Fruit fly (Drosophila melanogaster) whole organism, prepupa: ENCODE data around the gene unc-4.

Experiments
- Blimp-1 ChIP-seq: fragments of 200-800 bp; sonication (Bioruptor generic); optimal IDR thresholded peaks from 3 replicates; lab custom pipeline; 2017; ENCODE audit warnings: missing biosample characterization, missing genetic modification characterization, mild to moderate bottlenecking, moderate library complexity, missing genetic modification reagents
- CG10631 ChIP-seq: fragments of 200-800 bp; sonication (Bioruptor generic); optimal IDR thresholded peaks from 2 replicates; lab custom pipeline; 2016; ENCODE audit warnings: missing biosample characterization, missing genetic modification characterization
- CG10669 ChIP-seq: fragments of 200-800 bp; sonication (Bioruptor generic); optimal IDR thresholded peaks from 3 replicates; lab custom pipeline; 2018; ENCODE audit warnings: missing biosample characterization, mild to moderate bottlenecking, missing genetic modification characterization, moderate library complexity
- CG11762 ChIP-seq: fragments of 200-800 bp; sonication (Bioruptor generic); optimal IDR thresholded peaks from 3 replicates; lab custom pipeline; 2016; ENCODE audit warnings: missing biosample characterization, missing genetic modification characterization; ENCODE audit not compliant: insufficient read depth
- CG11902 ChIP-seq: fragments of 200-800 bp; sonication (Bioruptor generic); optimal IDR thresholded peaks from 3 replicates; lab custom pipeline; 2016; ENCODE audit warnings: missing biosample characterization, missing genetic modification characterization
- CG15336 ChIP-seq: fragments of 200-800 bp; sonication (Bioruptor generic); IDR thresholded peaks from 2 replicates; pipeline ENCODE4 v1.3.6; 2022; ENCODE audit warnings: missing biosample characterization, missing genetic modification characterization
- CG1621 ChIP-seq: fragments of 200-800 bp; sonication (Bioruptor generic); optimal IDR thresholded peaks from 3 replicates; lab custom pipeline; 2018; ENCODE audit warnings: missing biosample characterization, mild to moderate bottlenecking, missing genetic modification characterization
- CG16779 ChIP-seq: fragments of 200-800 bp; sonication (Bioruptor generic); optimal IDR thresholded peaks from 3 replicates; lab custom pipeline; 2017; ENCODE audit warnings: missing biosample characterization, mild to moderate bottlenecking, missing genetic modification characterization
- CG3032 ChIP-seq: fragments of 200-800 bp; optimal IDR thresholded peaks from 2 replicates; lab custom pipeline; 2019; ENCODE audit warnings: missing biosample characterization, mild to moderate bottlenecking, missing genetic modification characterization, moderate library complexity
- CG31627 ChIP-seq: fragments of 200-800 bp; sonication (Bioruptor generic); optimal IDR thresholded peaks from 3 replicates; lab custom pipeline; 2016; ENCODE audit warnings: missing biosample characterization, missing genetic modification characterization
- CG32006 ChIP-seq: fragments of 200-800 bp; sonication (Bioruptor generic); optimal IDR thresholded peaks from 3 replicates; lab custom pipeline; 2017; ENCODE audit warnings: missing biosample characterization, mild to moderate bottlenecking, missing genetic modification characterization
- CG3919 ChIP-seq: fragments of 200-800 bp; sonication (Bioruptor generic); optimal IDR thresholded peaks from 3 replicates; lab custom pipeline; 2016; ENCODE audit warnings: missing biosample characterization, missing genetic modification characterization
- CG4318 ChIP-seq: fragments of 200-800 bp; sonication (Bioruptor generic); optimal IDR thresholded peaks from 3 replicates; lab custom pipeline; 2017; ENCODE audit warnings: missing biosample characterization, mild to moderate bottlenecking, missing genetic modification characterization
- CG6163 ChIP-seq: fragments of 200-800 bp; sonication (Bioruptor generic); IDR thresholded peaks from 3 replicates; pipeline ENCODE4 v1.3.6; 2022; ENCODE audit warnings: missing biosample characterization, missing genetic modification characterization
- CG6276 ChIP-seq: fragments of 200-800 bp; sonication (Bioruptor generic); optimal IDR thresholded peaks from 2 replicates; lab custom pipeline; 2017; ENCODE audit warnings: missing biosample characterization, mild to moderate bottlenecking, missing genetic modification characterization
- CG6808 ChIP-seq: fragments of 200-800 bp; sonication (Bioruptor generic); optimal IDR thresholded peaks from 3 replicates; lab custom pipeline; 2017; ENCODE audit warnings: missing biosample characterization, missing genetic modification characterization, mild to moderate bottlenecking, moderate library complexity, missing genetic modification reagents
- CG6854 ChIP-seq: fragments of 200-800 bp; sonication (Bioruptor generic); optimal IDR thresholded peaks from 2 replicates; lab custom pipeline; 2017; ENCODE audit warnings: missing biosample characterization, mild to moderate bottlenecking, missing genetic modification characterization
- CG7368 ChIP-seq: fragments of 200-800 bp; sonication (Bioruptor generic); optimal IDR thresholded peaks from 3 replicates; lab custom pipeline; 2016; ENCODE audit warnings: missing biosample characterization, missing genetic modification characterization
- CG8119 ChIP-seq: fragments of 200-800 bp; sonication (Bioruptor generic); IDR thresholded peaks from 3 replicates; pipeline ENCODE4 v1.3.6; 2022; ENCODE audit warnings: missing biosample characterization, missing genetic modification characterization
- CG8632 ChIP-seq: fragments of 200-800 bp; sonication (Bioruptor generic); optimal IDR thresholded peaks from 3 replicates; lab custom pipeline; 2016; ENCODE audit warnings: missing biosample characterization, missing genetic modification characterization
- CG9139 ChIP-seq: fragments of 200-800 bp; sonication (Bioruptor generic); optimal IDR thresholded peaks from 3 replicates; lab custom pipeline; 2017; ENCODE audit warnings: missing biosample characterization, mild to moderate bottlenecking, missing genetic modification characterization
- Eip75B ChIP-seq: fragments of 200-800 bp; sonication (Bioruptor generic); optimal IDR thresholded peaks from 3 replicates; lab custom pipeline; 2016; ENCODE audit warnings: missing biosample characterization, missing genetic modification characterization
- Eip78C ChIP-seq: fragments of 200-800 bp; sonication (Bioruptor generic); peaks from one replicate; lab custom pipeline; 2016; ENCODE audit warnings: missing biosample characterization, missing genetic modification characterization
- Eip93F ChIP-seq: fragments of 200-800 bp; sonication (Bioruptor generic); optimal IDR thresholded peaks from 2 replicates; lab custom pipeline; 2016; ENCODE audit warnings: missing biosample characterization, mild to moderate bottlenecking, missing genetic modification characterization
- Ets21C ChIP-seq: fragments of 200-800 bp; sonication (Bioruptor generic); optimal IDR thresholded peaks from 3 replicates; lab custom pipeline; 2016; ENCODE audit warnings: missing biosample characterization, missing genetic modification characterization
- Ets96B ChIP-seq: fragments of 200-800 bp; optimal IDR thresholded peaks from 2 replicates; lab custom pipeline; 2019; ENCODE audit warnings: missing biosample characterization, mild to moderate bottlenecking, missing genetic modification characterization, moderate library complexity
- Gug ChIP-seq: fragments of 200-800 bp; sonication (Bioruptor generic); IDR thresholded peaks from 2 replicates; pipeline ENCODE4 v1.3.6; 2022; ENCODE audit warnings: missing biosample characterization, missing genetic modification characterization
- Hr38 ChIP-seq: sonication (Bioruptor generic); optimal IDR thresholded peaks from 2 replicates; lab custom pipeline; 2016; ENCODE audit warnings: missing biosample characterization, missing genetic modification characterization
- Hr39 ChIP-seq: fragments of 200-800 bp; sonication (Bioruptor generic); optimal IDR thresholded peaks from 2 replicates; lab custom pipeline; 2016; ENCODE audit warnings: missing biosample characterization, missing genetic modification characterization
- Hr4 ChIP-seq: fragments of 200-800 bp; sonication (Bioruptor generic); optimal IDR thresholded peaks from 3 replicates; lab custom pipeline; 2016; ENCODE audit warnings: missing biosample characterization, missing genetic modification characterization
- Lpt ChIP-seq: fragments of 200-800 bp; sonication (Bioruptor generic); optimal IDR thresholded peaks from 3 replicates; lab custom pipeline; 2016; ENCODE audit warnings: missing biosample characterization, missing genetic modification characterization
- Met ChIP-seq: fragments of 200-800 bp; sonication (Bioruptor generic); optimal IDR thresholded peaks from 3 replicates; lab custom pipeline; 2016; ENCODE audit warnings: missing biosample characterization, missing genetic modification characterization
- OdsH ChIP-seq: fragments of 200-800 bp; sonication (Bioruptor generic); optimal IDR thresholded peaks from 3 replicates; lab custom pipeline; 2016; ENCODE audit warnings: missing biosample characterization, missing genetic modification characterization
- Smox ChIP-seq: fragments of 200-800 bp; sonication (Bioruptor generic); optimal IDR thresholded peaks from 3 replicates; lab custom pipeline; 2016; ENCODE audit warnings: missing biosample characterization, missing genetic modification characterization
- Sox102F ChIP-seq: fragments of 200-800 bp; sonication (Bioruptor generic); optimal IDR thresholded peaks from 2 replicates; lab custom pipeline; 2016; ENCODE audit warnings: missing biosample characterization, mild to moderate bottlenecking, missing genetic modification characterization
- Sox15 ChIP-seq: fragments of 200-800 bp; sonication (Bioruptor generic); optimal IDR thresholded peaks from 3 replicates; lab custom pipeline; 2016; ENCODE audit warnings: missing biosample characterization, missing genetic modification characterization
- achi ChIP-seq: fragments of 200-800 bp; sonication (Bioruptor generic); optimal IDR thresholded peaks from 3 replicates; lab custom pipeline; 2016; ENCODE audit warnings: missing biosample characterization, missing genetic modification characterization
- acj6 ChIP-seq: fragments of 200-800 bp; sonication (Bioruptor generic); optimal IDR thresholded peaks from 3 replicates; lab custom pipeline; 2016; ENCODE audit warnings: missing biosample characterization, missing genetic modification characterization
- dac ChIP-seq: fragments of 200-800 bp; sonication (Bioruptor generic); optimal IDR thresholded peaks from 2 replicates; lab custom pipeline; 2017; ENCODE audit warnings: missing biosample characterization, mild to moderate bottlenecking, missing genetic modification characterization
- dsx ChIP-seq: fragments of 200-800 bp; optimal IDR thresholded peaks from 3 replicates; lab custom pipeline; 2019; ENCODE audit warnings: missing biosample characterization, mild to moderate bottlenecking, missing genetic modification characterization, moderate library complexity; ENCODE audit not compliant: poor library complexity, severe bottlenecking
- eg ChIP-seq: fragments of 200-800 bp; sonication (Bioruptor generic); IDR thresholded peaks from 3 replicates; pipeline ENCODE4 v1.3.6; 2022; ENCODE audit warnings: missing biosample characterization, missing genetic modification characterization
- fd59A ChIP-seq: fragments of 200-800 bp; sonication (Bioruptor generic); optimal IDR thresholded peaks from 2 replicates; lab custom pipeline; 2017; ENCODE audit warnings: missing biosample characterization, mild to moderate bottlenecking, missing genetic modification characterization, missing genetic modification reagents
- fd85E ChIP-seq: fragments of 200-800 bp; sonication (Bioruptor generic); optimal IDR thresholded peaks from 3 replicates; lab custom pipeline; 2016; ENCODE audit warnings: missing biosample characterization, missing genetic modification characterization
- net ChIP-seq: fragments of 200-800 bp; sonication (Bioruptor generic); optimal IDR thresholded peaks from 3 replicates; lab custom pipeline; 2016; ENCODE audit warnings: missing biosample characterization, missing genetic modification characterization
- pdm3 ChIP-seq: fragments of 200-800 bp; sonication (Bioruptor generic); optimal IDR thresholded peaks from 3 replicates; lab custom pipeline; 2016; ENCODE audit warnings: missing biosample characterization, missing genetic modification characterization
- salr ChIP-seq, 2 experiments: fragments of 200-800 bp; sonication (Bioruptor generic); optimal IDR thresholded peaks; 3 replicates each; lab custom pipeline; 2016 to 2018; ENCODE audit warnings: missing biosample characterization in 2 of 2, missing genetic modification characterization in 2 of 2, mild to moderate bottlenecking in 1 of 2
- spab ChIP-seq: fragments of 200-800 bp; sonication (Bioruptor generic); optimal IDR thresholded peaks from 2 replicates; lab custom pipeline; 2017; ENCODE audit warnings: missing biosample characterization, mild to moderate bottlenecking, missing genetic modification characterization, missing genetic modification reagents
- ss ChIP-seq, 2 experiments: fragments of 200-800 bp; sonication (Bioruptor generic); optimal IDR thresholded peaks; 2 replicates in 1 of 2; 3 replicates in 1 of 2; lab custom pipeline; 2017 to 2018; ENCODE audit warnings: mild to moderate bottlenecking in 2 of 2, missing biosample characterization in 2 of 2, missing genetic modification characterization in 2 of 2, moderate library complexity in 1 of 2
- svp ChIP-seq: fragments of 200-800 bp; sonication (Bioruptor generic); peaks from one replicate; lab custom pipeline; 2016; ENCODE audit warnings: missing biosample characterization, missing genetic modification characterization
- topi ChIP-seq: fragments of 200-800 bp; sonication (Bioruptor generic); optimal IDR thresholded peaks from 3 replicates; lab custom pipeline; 2016; ENCODE audit warnings: missing biosample characterization, missing genetic modification characterization
- vri ChIP-seq: fragments of 200-800 bp; sonication (Bioruptor generic); optimal IDR thresholded peaks from 3 replicates; lab custom pipeline; 2016; ENCODE audit warnings: missing biosample characterization, mild to moderate bottlenecking, missing genetic modification characterization

unc-4 gene

DNA sequence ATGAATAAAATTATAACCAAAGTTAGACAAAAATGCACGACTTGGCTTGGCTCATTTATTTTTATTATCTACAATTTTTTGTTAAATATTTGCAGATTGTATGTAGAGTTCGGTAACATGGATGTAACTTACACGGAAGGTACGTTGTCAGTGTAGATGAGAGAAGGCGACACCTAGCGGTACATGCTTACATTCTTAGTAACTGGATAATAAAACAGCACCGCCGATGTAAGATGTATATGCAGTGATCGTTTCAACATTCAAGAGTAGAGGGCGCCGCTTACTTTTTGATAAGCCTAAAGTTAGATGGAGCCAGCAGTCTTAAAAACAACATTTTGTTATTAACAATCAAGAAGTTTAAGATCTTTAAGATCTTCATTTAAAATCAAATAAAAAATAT, 16.7 kb upstream of the unc-4 start (continued):
- TF ChIP-seq Blimp-1 (GFP tag; lab: Kevin White, UChicago) = no peak

DNA sequence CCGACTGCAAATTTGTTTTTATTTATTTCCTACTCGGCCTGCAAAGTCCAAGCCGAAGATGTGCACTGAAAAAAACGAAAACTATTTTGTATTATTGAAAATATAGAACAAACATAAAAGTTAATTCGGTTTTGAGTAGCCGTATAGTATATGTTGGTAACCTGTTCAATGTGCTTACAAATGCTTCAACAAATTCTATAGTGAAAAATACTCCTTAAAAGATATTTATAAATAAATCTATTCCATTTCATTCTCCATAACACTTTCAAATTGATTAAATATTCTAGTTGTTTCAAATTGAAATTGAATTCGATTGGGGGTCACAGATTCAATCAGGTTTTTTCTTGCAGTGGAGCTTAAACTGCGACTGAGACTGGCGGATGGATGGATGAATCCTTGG, 13.2 kb upstream of the unc-4 start:
- TF ChIP-seq CG7368 (GFP tag; lab: Kevin White, UChicago) = no peak
- peak; percentile 31 for TF ChIP-seq fd59A (GFP tag; lab: Kevin White, UChicago)
- no peak for TF ChIP-seq Hr38 (GFP tag; lab: Kevin White, UChicago)
- TF ChIP-seq Eip78C (GFP tag; lab: Kevin White, UChicago) = peak; percentile 64
- no peak for TF ChIP-seq CG6163 (GFP tag; lab: Robert Waterston, UW)
- TF ChIP-seq topi (GFP tag; lab: Kevin White, UChicago) = peak; percentile 38
- peak; percentile 16 for TF ChIP-seq CG3919 (GFP tag; lab: Kevin White, UChicago)
- TF ChIP-seq Met = peak; percentile 53
- no peak for TF ChIP-seq CG9139 (GFP tag; lab: Kevin White, UChicago)
- no peak for TF ChIP-seq CG8119 (GFP tag; lab: Robert Waterston, UW)
- no peak for TF ChIP-seq net (GFP tag; lab: Kevin White, UChicago)
- TF ChIP-seq CG11902 = no peak
- no peak for TF ChIP-seq CG15336 (GFP tag; lab: Robert Waterston, UW)
- no peak for TF ChIP-seq eg
- peak; percentile 32 for TF ChIP-seq CG10631 (GFP tag; lab: Kevin White, UChicago)
- no peak for TF ChIP-seq CG32006
- TF ChIP-seq CG31627 = peak; percentile 2
- no peak for TF ChIP-seq vri (GFP tag; lab: Kevin White, UChicago)
- TF ChIP-seq CG3032 (tag; lab: Kevin White, UChicago) = peak; percentile 38
- no peak for TF ChIP-seq CG8632 (GFP tag; lab: Kevin White, UChicago)
- peak; percentile 56 for TF ChIP-seq CG6808 (GFP tag; lab: Kevin White, UChicago)
- no peak for TF ChIP-seq achi
- TF ChIP-seq salr (GFP tag; optimal IDR thresholded peaks at IDR 0.05; lab: Kevin White, UChicago) = no peak
- TF ChIP-seq pdm3 (GFP tag; lab: Kevin White, UChicago) = no peak
- TF ChIP-seq CG10669 (GFP tag; lab: Kevin White, UChicago) = peak; percentile 39
- TF ChIP-seq svp (GFP tag; lab: Kevin White, UChicago) = peak; percentile 53
- TF ChIP-seq Eip75B = no peak
- TF ChIP-seq Ets21C (GFP tag; lab: Kevin White, UChicago) = no peak
- TF ChIP-seq Lpt = no peak
- no peak for TF ChIP-seq Blimp-1 (GFP tag; lab: Kevin White, UChicago)
- TF ChIP-seq CG4318 (GFP tag; lab: Kevin White, UChicago) = no peak
- no peak for TF ChIP-seq Gug
- TF ChIP-seq dac (GFP tag; lab: Kevin White, UChicago) = no peak
- TF ChIP-seq Sox15 (GFP tag; lab: Kevin White, UChicago) = no peak
- TF ChIP-seq CG6276 (GFP tag; lab: Kevin White, UChicago) = no peak
- TF ChIP-seq CG11762 = no peak
- TF ChIP-seq fd85E (GFP tag; lab: Kevin White, UChicago) = no peak
- peak; percentile 58 for TF ChIP-seq OdsH (GFP tag; lab: Kevin White, UChicago)
- no peak for TF ChIP-seq CG16779 (tag; lab: Kevin White, UChicago)
- TF ChIP-seq CG1621 = no peak
- TF ChIP-seq Sox102F (GFP tag; lab: Kevin White, UChicago) = peak; percentile 9
- peak; percentile 51 for TF ChIP-seq Smox (GFP tag; lab: Kevin White, UChicago)
- no peak for TF ChIP-seq Hr4 (GFP tag; lab: Kevin White, UChicago)
- TF ChIP-seq acj6 (GFP tag; lab: Kevin White, UChicago) = no peak
- TF ChIP-seq spab = peak; percentile 49
- TF ChIP-seq ss (GFP tag; optimal IDR thresholded peaks at IDR 0.05; lab: Kevin White, UChicago) = no peak
- no peak for TF ChIP-seq dsx (GFP tag; lab: Kevin White, UChicago)
- TF ChIP-seq CG6854 (GFP tag; lab: Kevin White, UChicago) = no peak
- peak; percentile 14 for TF ChIP-seq Hr39 (GFP tag; lab: Kevin White, UChicago)
- peak; percentile 53 for TF ChIP-seq Ets96B (tag; lab: Kevin White, UChicago)
- TF ChIP-seq Eip93F (GFP tag; lab: Kevin White, UChicago) = no peak
